Worm (Caenorhabditis elegans) whole organism, late embryonic: ENCODE measurements around the gene C06G3.3.

ENCODE experiments used
- F13H6.1 ChIP-seq: sonication (generic microtip); optimal IDR thresholded peaks from 2 replicates; lab custom pipeline; 2016; ENCODE audit warnings: missing genetic modification characterization, missing compliant biosample characterization
- ama-1 ChIP-seq: fragments of 150-350 bp; optimal IDR thresholded peaks from 2 replicates; lab custom pipeline; 2014
- ceh-19 ChIP-seq: fragments of 200-800 bp; sonication (Bioruptor generic); optimal IDR thresholded peaks from 2 replicates; lab custom pipeline; 2018; ENCODE audit warnings: mild to moderate bottlenecking, missing genetic modification characterization, missing compliant biosample characterization
- ceh-9 ChIP-seq: sonication (generic microtip); optimal IDR thresholded peaks from 2 replicates; lab custom pipeline; 2016; ENCODE audit warnings: mild to moderate bottlenecking, missing genetic modification characterization, inconsistent platforms, missing compliant biosample characterization
- ets-4 ChIP-seq: sonication (generic microtip); optimal IDR thresholded peaks from 2 replicates; lab custom pipeline; 2016; ENCODE audit warnings: missing genetic modification characterization, missing compliant biosample characterization
- fkh-10 ChIP-seq: fragments of 150-350 bp; optimal IDR thresholded peaks from 2 replicates; lab custom pipeline; 2014; ENCODE audit warnings: missing biosample characterization, missing genetic modification reagents, missing genetic modification characterization
- hlh-8 ChIP-seq: sonication (generic microtip); optimal IDR thresholded peaks from 2 replicates; lab custom pipeline; 2016; ENCODE audit warnings: missing genotype, missing genetic modification characterization, missing compliant biosample characterization
- nhr-11 ChIP-seq: fragments of 150-350 bp; optimal IDR thresholded peaks from 2 replicates; lab custom pipeline; 2014; ENCODE audit warnings: missing biosample characterization, missing genetic modification characterization
- pag-3 ChIP-seq: sonication (generic microtip); optimal IDR thresholded peaks from 2 replicates; lab custom pipeline; 2016; ENCODE audit warnings: missing compliant biosample characterization, missing genetic modification characterization, borderline replicate concordance
- pax-1 ChIP-seq: fragments of 150-350 bp; optimal IDR thresholded peaks from 2 replicates; lab custom pipeline; 2014; ENCODE audit warnings: missing biosample characterization, missing genetic modification characterization
- tbx-7 ChIP-seq: sonication (generic microtip); optimal IDR thresholded peaks from 2 replicates; lab custom pipeline; 2016; ENCODE audit warnings: missing genotype, missing genetic modification characterization, missing compliant biosample characterization
- zip-5 ChIP-seq: sonication (generic microtip); optimal IDR thresholded peaks from 2 replicates; lab custom pipeline; 2016; ENCODE audit warnings: missing genetic modification characterization, missing compliant biosample characterization
- ztf-16 ChIP-seq: sonication (generic microtip); optimal IDR thresholded peaks from 2 replicates; lab custom pipeline; 2017; ENCODE audit warnings: missing genetic modification characterization, missing compliant biosample characterization

DNA sequence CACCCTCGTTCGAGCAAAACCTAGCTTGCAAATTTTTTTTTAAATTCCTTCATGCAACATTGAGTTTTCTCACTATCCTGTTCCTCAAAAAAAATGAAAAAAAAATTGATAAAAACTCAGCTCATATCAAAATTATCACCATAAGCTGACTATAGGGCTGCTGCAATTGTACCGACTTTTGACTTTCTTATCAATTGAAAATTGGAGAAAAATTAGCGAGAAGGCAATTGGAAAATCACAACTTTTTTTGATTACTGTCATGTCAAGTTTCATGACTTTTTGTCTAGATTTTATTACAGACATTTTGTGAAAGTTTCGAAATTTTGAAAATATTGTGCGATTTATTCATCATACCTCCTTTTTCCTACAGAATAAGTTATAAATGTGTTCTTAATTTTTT, 10.1 kb upstream of the C06G3.3 start:
- TF ChIP-seq nhr-11 (tag; lab: Kevin White, UChicago) (no peak), ets-4 (tag; lab: Kevin White, UChicago) (no peak), ztf-16 (tag; lab: Kevin White, UChicago) (no peak), zip-5 (tag; lab: Kevin White, UChicago) (no peak), pag-3 (tag; lab: Kevin White, UChicago) (no peak), F13H6.1 (tag; lab: Kevin White, UChicago) (no peak), fkh-10 (no peak), tbx-7 (tag; lab: Kevin White, UChicago) (no peak), hlh-8 (tag; lab: Kevin White, UChicago) (no peak), pax-1 (no peak), ceh-19 (GFP tag; lab: Kevin White, UChicago) (no peak), ama-1 (lab: Kevin White, UChicago) (no peak), ceh-9 (no peak)
